Worm (Caenorhabditis elegans) whole organism, mixed stage, embryonic: ENCODE measurements around the gene C35A5.3.

ENCODE experiments used
- ces-1 ChIP-seq: fragments of 150-350 bp; optimal IDR thresholded peaks from 2 replicates; lab custom pipeline; 2014; ENCODE audit warnings: missing biosample characterization, missing genetic modification reagents, missing genetic modification characterization
- cnd-1 ChIP-seq: fragments of 200-800 bp; sonication (Bioruptor generic); optimal IDR thresholded peaks from 2 replicates; lab custom pipeline; 2018; ENCODE audit warnings: mild to moderate bottlenecking, missing genetic modification characterization, missing compliant biosample characterization
- lin-13 ChIP-seq: fragments of 150-350 bp; optimal IDR thresholded peaks from 2 replicates; lab custom pipeline; 2014; ENCODE audit warnings: missing biosample characterization, missing genetic modification characterization

DNA sequence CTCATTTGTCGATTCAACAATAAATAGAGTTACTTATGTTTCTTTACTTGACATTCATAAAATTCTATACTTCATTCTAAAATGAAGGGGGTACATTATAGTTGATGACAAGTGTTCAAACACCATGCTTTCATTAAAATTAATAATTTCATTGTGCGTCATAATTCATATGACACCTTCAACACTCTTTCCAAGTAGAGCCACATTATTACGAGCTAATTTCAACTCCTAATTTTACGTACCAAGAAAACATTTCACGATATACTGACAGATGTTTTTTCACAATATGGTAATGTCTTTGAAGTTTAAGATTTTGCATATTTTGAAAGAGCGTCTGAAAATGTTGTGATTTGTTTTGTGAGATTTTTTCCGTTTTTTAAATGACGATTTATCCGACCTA lies 35.7 kb downstream of the C35A5.3 start:
- TF ChIP-seq lin-13 (tag; lab: Kevin White, UChicago) (no peak), ces-1 (GFP tag; lab: Kevin White, UChicago) (no peak), cnd-1 (tag; lab: Kevin White, UChicago) (no peak)
